Worm (Caenorhabditis elegans): ENCODE results near the gene sumv-2.

ce11 chrV:4606828-4607227, 10.5 kb upstream of the sumv-2 start, which contains the start of gene txt-6:
- no peak for TF ChIP-seq unc-62 (GFP tag; optimal IDR thresholded peaks at IDR 0.05)
- no peak for TF ChIP-seq nhr-76 (tag; optimal IDR thresholded peaks at IDR 0.05)
- no peak for TF ChIP-seq ztf-4 (tag; optimal IDR thresholded peaks at IDR 0.05)
- TF ChIP-seq egl-27 (tag; optimal IDR thresholded peaks at IDR 0.05), result no peak
- TF ChIP-seq egl-5 (tag; optimal IDR thresholded peaks at IDR 0.05), result no peak
- TF ChIP-seq aly-2 (tag; optimal IDR thresholded peaks at IDR 0.05), result no peak
- TF ChIP-seq nhr-11 (tag; optimal IDR thresholded peaks at IDR 0.05), result no peak
- TF ChIP-seq mdl-1 (tag; optimal IDR thresholded peaks at IDR 0.05), result no peak
